Worm (Caenorhabditis elegans) whole organism, early embryonic: ENCODE measurements around the gene crn-7.

ENCODE experiments used
- B0310.2 ChIP-seq: sonication (generic microtip); optimal IDR thresholded peaks from 2 replicates; lab custom pipeline; 2016; ENCODE audit warnings: mild to moderate bottlenecking, missing genetic modification characterization, missing compliant biosample characterization
- F13C5.2 ChIP-seq: sonication (generic microtip); optimal IDR thresholded peaks from 2 replicates; lab custom pipeline; 2017; ENCODE audit warnings: mild to moderate bottlenecking, missing genetic modification characterization, inconsistent platforms, missing compliant biosample characterization
- aly-1 ChIP-seq: sonication (generic microtip); optimal IDR thresholded peaks from 2 replicates; lab custom pipeline; 2016; ENCODE audit warnings: missing genetic modification characterization, missing compliant biosample characterization
- ama-1 ChIP-seq: fragments of 150-350 bp; optimal IDR thresholded peaks from 2 replicates; lab custom pipeline; 2014
- ceh-13 ChIP-seq: fragments of 200-800 bp; sonication (Bioruptor generic); optimal IDR thresholded peaks from 2 replicates; lab custom pipeline; 2018; ENCODE audit warnings: mild to moderate bottlenecking, missing genetic modification characterization, missing compliant biosample characterization
- ceh-36 ChIP-seq: sonication (generic microtip); optimal IDR thresholded peaks from 2 replicates; lab custom pipeline; 2016; ENCODE audit warnings: missing genetic modification characterization, inconsistent platforms, missing compliant biosample characterization
- ets-7 ChIP-seq: sonication (generic microtip); optimal IDR thresholded peaks from 2 replicates; lab custom pipeline; 2016; ENCODE audit warnings: missing genotype, missing genetic modification characterization, missing compliant biosample characterization
- flt-1 ChIP-seq: fragments of 200-800 bp; sonication (Bioruptor generic); IDR thresholded peaks from 2 replicates; pipeline ENCODE4 v1.3.6; 2022; ENCODE audit warnings: missing genetic modification characterization, missing compliant biosample characterization
- hmbx-1 ChIP-seq: sonication (generic microtip); optimal IDR thresholded peaks from 2 replicates; lab custom pipeline; 2016; ENCODE audit warnings: mild to moderate bottlenecking, missing genetic modification characterization, missing compliant biosample characterization
- hmg-4 ChIP-seq: fragments of 200-800 bp; sonication (Bioruptor generic); optimal IDR thresholded peaks from 2 replicates; lab custom pipeline; 2018; ENCODE audit warnings: mild to moderate bottlenecking, missing genetic modification characterization, missing compliant biosample characterization
- hnd-1 ChIP-seq: sonication (generic microtip); optimal IDR thresholded peaks from 2 replicates; lab custom pipeline; 2016; ENCODE audit warnings: missing genetic modification characterization, missing compliant biosample characterization
- pes-1 ChIP-seq: fragments of 200-800 bp; sonication (Bioruptor generic); IDR thresholded peaks from 2 replicates; pipeline ENCODE4 v1.3.6; 2022; ENCODE audit warnings: missing genetic modification reagents, missing genetic modification characterization, missing compliant biosample characterization
- scrt-1 ChIP-seq: fragments of 200-800 bp; sonication (Bioruptor generic); IDR thresholded peaks from 2 replicates; pipeline ENCODE4 v1.3.6; 2022; ENCODE audit warnings: missing genetic modification characterization, missing compliant biosample characterization
- sea-1 ChIP-seq: fragments of 200-800 bp; sonication (Bioruptor generic); conservative IDR thresholded peaks from 2 replicates; pipeline ENCODE4 v1.3.6; 2022; ENCODE audit warnings: missing genetic modification characterization, missing compliant biosample characterization
- tbx-11 ChIP-seq: fragments of 200-800 bp; sonication (Bioruptor generic); IDR thresholded peaks from 2 replicates; pipeline ENCODE4 v1.3.6; 2022; ENCODE audit warnings: missing genetic modification characterization, missing compliant biosample characterization
- tbx-37 ChIP-seq: fragments of 200-800 bp; sonication (Bioruptor generic); conservative IDR thresholded peaks from 2 replicates; pipeline ENCODE4 v1.3.6; 2022; ENCODE audit warnings: missing genetic modification reagents, missing genetic modification characterization, missing compliant biosample characterization
- tra-4 ChIP-seq: sonication (generic microtip); optimal IDR thresholded peaks from 2 replicates; lab custom pipeline; 2017; ENCODE audit warnings: missing genetic modification characterization, missing compliant biosample characterization

The crn-7 gene

ce11 chrIII:8280352-8280751 lies 12.0 kb downstream of the crn-7 start:
- TF ChIP-seq flt-1 (GFP tag; lab: Robert Waterston, UW), result no peak

- TF ChIP-seq ceh-13 (no peak), B0310.2 (tag; lab: Kevin White, UChicago) (no peak), aly-1 (tag; lab: Kevin White, UChicago) (no peak), sea-1 (GFP tag; lab: Robert Waterston, UW) (no peak), ets-7 (tag; lab: Kevin White, UChicago) (no peak), F13C5.2 (tag; lab: Kevin White, UChicago) (no peak), hnd-1 (no peak), pes-1 (GFP tag; lab: Robert Waterston, UW) (no peak), hmg-4 (no peak), hmbx-1 (tag; lab: Kevin White, UChicago) (no peak), tbx-11 (GFP tag; lab: Robert Waterston, UW) (no peak), ama-1 (lab: Kevin White, UChicago) (no peak)
Measured at ce11 chrIII:8281310-8281709, 13.0 kb downstream of the crn-7 start.

ce11 chrIII:8283525-8283924 lies 15.2 kb downstream of the crn-7 start:
- no peak for TF ChIP-seq ets-7 (tag; lab: Kevin White, UChicago)
- no peak for TF ChIP-seq aly-1 (tag; lab: Kevin White, UChicago)
- no peak for TF ChIP-seq ceh-36 (tag; lab: Kevin White, UChicago)
- no peak for TF ChIP-seq tbx-37
- TF ChIP-seq ceh-13, result no peak
- TF ChIP-seq sea-1 (GFP tag; lab: Robert Waterston, UW), result no peak
- TF ChIP-seq pes-1 (GFP tag; lab: Robert Waterston, UW), result no peak
- no peak for TF ChIP-seq hmbx-1 (tag; lab: Kevin White, UChicago)
- no peak for TF ChIP-seq hnd-1
- TF ChIP-seq F13C5.2 (tag; lab: Kevin White, UChicago), result no peak
- TF ChIP-seq B0310.2 (tag; lab: Kevin White, UChicago), result no peak

- TF ChIP-seq ceh-36 (tag; lab: Kevin White, UChicago) (no peak), tra-4 (no peak), flt-1 (GFP tag; lab: Robert Waterston, UW) (no peak), tbx-37 (no peak), F13C5.2 (tag; lab: Kevin White, UChicago) (no peak), ets-7 (tag; lab: Kevin White, UChicago) (no peak), ceh-13 (no peak), sea-1 (GFP tag; lab: Robert Waterston, UW) (no peak), ama-1 (lab: Kevin White, UChicago) (no peak), hmg-4 (no peak), aly-1 (tag; lab: Kevin White, UChicago) (no peak), B0310.2 (tag; lab: Kevin White, UChicago) (no peak), tbx-11 (GFP tag; lab: Robert Waterston, UW) (no peak), hmbx-1 (tag; lab: Kevin White, UChicago) (no peak), scrt-1 (no peak)
Measured at ce11 chrIII:8286003-8286402, 17.7 kb downstream of the crn-7 start.

ce11 chrIII:8286824-8287223 lies 18.5 kb downstream of the crn-7 start:
- no peak for TF ChIP-seq hnd-1
- TF ChIP-seq sea-1 (GFP tag; lab: Robert Waterston, UW), result no peak
- TF ChIP-seq flt-1 (GFP tag; lab: Robert Waterston, UW), result no peak
- TF ChIP-seq tbx-11 (GFP tag; lab: Robert Waterston, UW), result no peak
- TF ChIP-seq aly-1 (tag; lab: Kevin White, UChicago), result no peak
- no peak for TF ChIP-seq ceh-13

- no peak for TF ChIP-seq ets-7 (tag; lab: Kevin White, UChicago)
- TF ChIP-seq ama-1 (lab: Kevin White, UChicago), result no peak
- TF ChIP-seq tbx-37, result no peak
- peak; percentile 38 for TF ChIP-seq hmg-4
- no peak for TF ChIP-seq hmbx-1 (tag; lab: Kevin White, UChicago)
Measured at ce11 chrIII:8287519-8287918, 19.2 kb downstream of the crn-7 start.

- TF ChIP-seq B0310.2 (tag; lab: Kevin White, UChicago) (no peak), aly-1 (tag; lab: Kevin White, UChicago) (no peak), ceh-13 (no peak), pes-1 (GFP tag; lab: Robert Waterston, UW) (no peak), flt-1 (GFP tag; lab: Robert Waterston, UW) (no peak), sea-1 (GFP tag; lab: Robert Waterston, UW) (no peak), F13C5.2 (tag; lab: Kevin White, UChicago) (no peak), tra-4 (no peak), hmg-4 (no peak), hmbx-1 (tag; lab: Kevin White, UChicago) (no peak), tbx-11 (GFP tag; lab: Robert Waterston, UW) (no peak), hnd-1 (no peak), ama-1 (lab: Kevin White, UChicago) (no peak), ceh-36 (tag; lab: Kevin White, UChicago) (no peak)
Measured at ce11 chrIII:8289181-8289580, 20.9 kb downstream of the crn-7 start.

- TF ChIP-seq ets-7 (tag; lab: Kevin White, UChicago) (no peak), tbx-37 (no peak), tbx-11 (GFP tag; lab: Robert Waterston, UW) (no peak), hmg-4 (no peak), tra-4 (no peak), ceh-36 (tag; lab: Kevin White, UChicago) (no peak), flt-1 (GFP tag; lab: Robert Waterston, UW) (no peak), F13C5.2 (tag; lab: Kevin White, UChicago) (no peak), hmbx-1 (tag; lab: Kevin White, UChicago) (no peak), pes-1 (GFP tag; lab: Robert Waterston, UW) (no peak), B0310.2 (tag; lab: Kevin White, UChicago) (no peak), aly-1 (tag; lab: Kevin White, UChicago) (no peak), ama-1 (lab: Kevin White, UChicago) (no peak), hnd-1 (no peak), sea-1 (GFP tag; lab: Robert Waterston, UW) (no peak), scrt-1 (no peak), ceh-13 (no peak)
Measured at ce11 chrIII:8291268-8292032, 23.1 kb downstream of the crn-7 start.
